Fruit fly (Drosophila melanogaster) whole organism, embryonic: Measurements from ENCODE around the gene Spn28Dc.

Experiments
- Atf-2 ChIP-seq: fragments of 200-800 bp; sonication (Bioruptor generic); optimal IDR thresholded peaks from 2 replicates; lab custom pipeline; 2016; ENCODE audit warnings: missing biosample characterization, missing genetic modification characterization
- CG10209 ChIP-seq: fragments of 200-800 bp; sonication (Bioruptor generic); optimal IDR thresholded peaks from 3 replicates; lab custom pipeline; 2017; ENCODE audit warnings: missing biosample characterization, mild to moderate bottlenecking, missing genetic modification characterization, missing genetic modification reagents
- CG10431 ChIP-seq: fragments of 200-800 bp; sonication (Bioruptor generic); optimal IDR thresholded peaks from 3 replicates; lab custom pipeline; 2018; ENCODE audit warnings: missing biosample characterization, mild to moderate bottlenecking, missing genetic modification characterization
- CG10979 ChIP-seq: fragments of 200-800 bp; sonication (Bioruptor generic); optimal IDR thresholded peaks from 2 replicates; lab custom pipeline; 2018; ENCODE audit warnings: missing biosample characterization, mild to moderate bottlenecking, missing genetic modification characterization, moderate library complexity
- CG12071 ChIP-seq: fragments of 200-800 bp; sonication (Bioruptor generic); optimal IDR thresholded peaks from 3 replicates; lab custom pipeline; 2018; ENCODE audit warnings: missing biosample characterization, mild to moderate bottlenecking, missing genetic modification characterization
- CG12236 ChIP-seq: fragments of 200-800 bp; sonication (Bioruptor generic); optimal IDR thresholded peaks from 2 replicates; lab custom pipeline; 2016; ENCODE audit warnings: missing biosample characterization, missing genetic modification characterization
- CG13123 ChIP-seq: fragments of 200-800 bp; sonication (Bioruptor generic); optimal IDR thresholded peaks from 2 replicates; lab custom pipeline; 2016; ENCODE audit warnings: missing biosample characterization, missing genetic modification characterization
- CG13287 ChIP-seq: fragments of 200-800 bp; sonication (Bioruptor generic); IDR thresholded peaks from 2 replicates; pipeline ENCODE4 v1.3.6; 2022; ENCODE audit warnings: missing biosample characterization, missing genetic modification characterization; ENCODE audit not compliant: partially characterized antibody
- CG14014 ChIP-seq: fragments of 200-800 bp; sonication (Bioruptor generic); IDR thresholded peaks from 2 replicates; pipeline ENCODE4 v1.3.6; 2022; ENCODE audit warnings: missing biosample characterization, missing genetic modification characterization
- CG15514 ChIP-seq: fragments of 200-800 bp; sonication (Bioruptor generic); optimal IDR thresholded peaks from 3 replicates; lab custom pipeline; 2017; ENCODE audit warnings: missing biosample characterization, missing genetic modification characterization, mild to moderate bottlenecking, moderate library complexity, missing genetic modification reagents
- CG16813 ChIP-seq: fragments of 200-800 bp; sonication (Bioruptor generic); IDR thresholded peaks from 3 replicates; pipeline ENCODE4 v1.3.6; 2022; ENCODE audit warnings: missing biosample characterization, missing genetic modification characterization; ENCODE audit not compliant: partially characterized antibody
- CG16815 ChIP-seq: fragments of 200-800 bp; sonication (Bioruptor generic); optimal IDR thresholded peaks from 3 replicates; lab custom pipeline; 2017; ENCODE audit warnings: missing biosample characterization, mild to moderate bottlenecking, missing genetic modification characterization
- CG1792 ChIP-seq: fragments of 200-800 bp; sonication (Bioruptor generic); optimal IDR thresholded peaks from 2 replicates; lab custom pipeline; 2016; ENCODE audit warnings: missing biosample characterization, missing genetic modification characterization
- CG31441 ChIP-seq: fragments of 200-800 bp; sonication (Bioruptor generic); IDR thresholded peaks from 2 replicates; pipeline ENCODE4 v1.3.6; 2022; ENCODE audit warnings: missing biosample characterization, missing genetic modification characterization
- CG3407 ChIP-seq: fragments of 200-800 bp; sonication (Bioruptor generic); optimal IDR thresholded peaks from 2 replicates; lab custom pipeline; 2018; ENCODE audit warnings: missing biosample characterization, mild to moderate bottlenecking, missing genetic modification characterization
- CG3838 ChIP-seq: fragments of 200-800 bp; sonication (Bioruptor generic); optimal IDR thresholded peaks from 3 replicates; lab custom pipeline; 2016; ENCODE audit warnings: missing biosample characterization, missing genetic modification characterization
- CG3847 ChIP-seq: fragments of 200-800 bp; sonication (Bioruptor generic); IDR thresholded peaks from 2 replicates; pipeline ENCODE4 v1.3.6; 2022; ENCODE audit warnings: missing biosample characterization, missing genetic modification characterization
- CG7372 ChIP-seq: fragments of 200-800 bp; sonication (Bioruptor generic); IDR thresholded peaks from 2 replicates; pipeline ENCODE4 v1.3.6; 2022; ENCODE audit warnings: missing biosample characterization, missing genetic modification characterization
- CG7556 ChIP-seq: fragments of 200-800 bp; sonication (Bioruptor generic); optimal IDR thresholded peaks from 2 replicates; lab custom pipeline; 2017; ENCODE audit warnings: missing biosample characterization, mild to moderate bottlenecking, missing genetic modification characterization
- CG7786 ChIP-seq: fragments of 200-800 bp; sonication (Bioruptor generic); optimal IDR thresholded peaks from 2 replicates; lab custom pipeline; 2016; ENCODE audit warnings: missing biosample characterization, missing genetic modification characterization
- CG8290 ChIP-seq, 3 experiments: fragments of 200-800 bp; sonication (Bioruptor generic); optimal IDR thresholded peaks; 2 replicates each; lab custom pipeline; 2016 to 2019; ENCODE audit warnings: missing biosample characterization in 3 of 3, missing genetic modification characterization in 3 of 3, mild to moderate bottlenecking in 2 of 3, moderate library complexity in 1 of 3
- CG8388 ChIP-seq: fragments of 200-800 bp; sonication (Bioruptor generic); optimal IDR thresholded peaks from 2 replicates; lab custom pipeline; 2019; ENCODE audit warnings: missing biosample characterization, mild to moderate bottlenecking, missing genetic modification characterization, moderate library complexity
- CG9876 ChIP-seq: fragments of 200-800 bp; sonication (Bioruptor generic); optimal IDR thresholded peaks from 2 replicates; lab custom pipeline; 2016; ENCODE audit warnings: missing biosample characterization, missing genetic modification characterization
- Dip2 ChIP-seq: fragments of 200-800 bp; sonication (Bioruptor generic); IDR thresholded peaks from 2 replicates; pipeline ENCODE4 v1.3.6; 2022; ENCODE audit warnings: missing biosample characterization, missing genetic modification characterization
- Dll ChIP-seq: fragments of 200-800 bp; sonication (Bioruptor generic); IDR thresholded peaks from 4 replicates; pipeline ENCODE4 v1.3.6; 2022; ENCODE audit warnings: missing biosample characterization, missing genetic modification characterization; ENCODE audit not compliant: partially characterized antibody
- Doc2 ChIP-seq: fragments of 200-800 bp; sonication (Bioruptor generic); IDR thresholded peaks from 2 replicates; pipeline ENCODE4 v1.3.6; 2022; ENCODE audit warnings: missing biosample characterization, missing genetic modification characterization
- Drgx ChIP-seq: fragments of 200-800 bp; sonication (Bioruptor generic); IDR thresholded peaks from 2 replicates; pipeline ENCODE4 v1.3.6; 2022; ENCODE audit warnings: missing biosample characterization, missing genetic modification characterization
- Hr51 ChIP-seq, 2 experiments: fragments of 200-800 bp; sonication (Bioruptor generic); optimal IDR thresholded peaks; 2 replicates in 1 of 2; 3 replicates in 1 of 2; lab custom pipeline; 2016 to 2018; ENCODE audit warnings: missing biosample characterization in 2 of 2, missing genetic modification characterization in 2 of 2, mild to moderate bottlenecking in 1 of 2, moderate library complexity in 1 of 2
- Lhr ChIP-seq: fragments of 200-800 bp; sonication (Bioruptor generic); optimal IDR thresholded peaks from 3 replicates; lab custom pipeline; 2017; ENCODE audit warnings: mild to moderate bottlenecking, missing biosample characterization, missing genetic modification reagents, missing genetic modification characterization
- MESR4 ChIP-seq: fragments of 200-800 bp; sonication (Bioruptor generic); optimal IDR thresholded peaks from 2 replicates; lab custom pipeline; 2018; ENCODE audit warnings: missing biosample characterization, mild to moderate bottlenecking, missing genetic modification characterization, moderate library complexity
- Nf-YB ChIP-seq: fragments of 200-800 bp; sonication (Bioruptor generic); optimal IDR thresholded peaks from 3 replicates; lab custom pipeline; 2019; ENCODE audit warnings: missing biosample characterization, mild to moderate bottlenecking, missing genetic modification characterization, moderate library complexity
- Sox102F ChIP-seq: fragments of 200-800 bp; sonication (Bioruptor generic); optimal IDR thresholded peaks from 2 replicates; lab custom pipeline; 2018; ENCODE audit warnings: missing biosample characterization, mild to moderate bottlenecking, missing genetic modification characterization, moderate library complexity
- Trl ChIP-seq, 3 experiments: fragments of >200 bp in 2 of 3; fragments of 200-800 bp in 1 of 3; sonication (Bioruptor generic) in 1 of 3; optimal IDR thresholded peaks; 2 replicates in 1 of 3; 3 replicates in 2 of 3; lab custom pipeline; 2016 to 2017; ENCODE audit warnings: missing biosample characterization in 1 of 3, missing genetic modification characterization in 1 of 3
- abd-A ChIP-seq: fragments of 200-800 bp; sonication (Bioruptor generic); optimal IDR thresholded peaks from 3 replicates; lab custom pipeline; 2019; ENCODE audit warnings: missing biosample characterization, mild to moderate bottlenecking, missing genetic modification characterization, moderate library complexity
- ap ChIP-seq: fragments of 200-800 bp; sonication (Bioruptor generic); IDR thresholded peaks from 2 replicates; pipeline ENCODE4 v1.3.6; 2022; ENCODE audit warnings: missing biosample characterization, missing genetic modification characterization
- crp ChIP-seq, 2 experiments: fragments of 200-800 bp; sonication (Bioruptor generic); optimal IDR thresholded peaks; 2 replicates in 1 of 2; 3 replicates in 1 of 2; lab custom pipeline; 2017; ENCODE audit warnings: missing biosample characterization in 2 of 2, missing genetic modification characterization in 2 of 2, mild to moderate bottlenecking in 1 of 2, moderate library complexity in 1 of 2
- emc ChIP-seq: fragments of 200-800 bp; sonication (Bioruptor generic); optimal IDR thresholded peaks from 2 replicates; lab custom pipeline; 2016; ENCODE audit warnings: missing biosample characterization, missing genetic modification characterization
- fd3F ChIP-seq: fragments of 200-800 bp; sonication (Bioruptor generic); optimal IDR thresholded peaks from 2 replicates; lab custom pipeline; 2018; ENCODE audit warnings: missing biosample characterization, mild to moderate bottlenecking, missing genetic modification characterization, moderate library complexity
- gsb ChIP-seq: fragments of 200-800 bp; sonication (Bioruptor generic); IDR thresholded peaks from 2 replicates; pipeline ENCODE4 v1.3.6; 2022; ENCODE audit warnings: missing biosample characterization, missing genetic modification characterization
- lbe ChIP-seq: fragments of 200-800 bp; sonication (Bioruptor generic); optimal IDR thresholded peaks from 2 replicates; lab custom pipeline; 2016; ENCODE audit warnings: missing biosample characterization, mild to moderate bottlenecking, missing genetic modification characterization
- phol ChIP-seq: fragments of 200-800 bp; sonication (Bioruptor generic); optimal IDR thresholded peaks from 3 replicates; lab custom pipeline; 2018; ENCODE audit warnings: missing biosample characterization, mild to moderate bottlenecking, missing genetic modification characterization, moderate library complexity
- prd ChIP-seq, 3 experiments: fragments of >200 bp in 2 of 3; fragments of 200-800 bp in 1 of 3; sonication (Bioruptor generic) in 1 of 3; optimal IDR thresholded peaks in 2 of 3; IDR thresholded peaks in 1 of 3; 2 replicates in 2 of 3; 3 replicates in 1 of 3; pipeline versions ENCODE4 v1.3.6 to Lab custom; 2017 to 2022; ENCODE audit warnings: missing biosample characterization in 1 of 3, missing genetic modification characterization in 1 of 3
- schlank ChIP-seq: fragments of 200-800 bp; sonication (Bioruptor generic); optimal IDR thresholded peaks from 2 replicates; lab custom pipeline; 2018; ENCODE audit warnings: missing biosample characterization, mild to moderate bottlenecking, missing genetic modification characterization
- slp2 ChIP-seq: fragments of 200-800 bp; sonication (Bioruptor generic); optimal IDR thresholded peaks from 2 replicates; lab custom pipeline; 2016; ENCODE audit warnings: missing biosample characterization, missing genetic modification characterization
- sna ChIP-seq: fragments of 200-800 bp; sonication (Bioruptor generic); IDR thresholded peaks from 2 replicates; pipeline ENCODE4 v1.3.6; 2022; ENCODE audit warnings: missing biosample characterization, missing genetic modification characterization; ENCODE audit not compliant: partially characterized antibody
- tna ChIP-seq: fragments of 200-800 bp; sonication (Bioruptor generic); IDR thresholded peaks from 2 replicates; pipeline ENCODE4 v1.3.6; 2022; ENCODE audit warnings: missing biosample characterization, missing genetic modification characterization; ENCODE audit not compliant: partially characterized antibody
- wdn ChIP-seq: fragments of 200-800 bp; sonication (Bioruptor generic); IDR thresholded peaks from 2 replicates; pipeline ENCODE4 v1.3.6; 2022; ENCODE audit warnings: missing biosample characterization, missing genetic modification characterization
- zfh2 ChIP-seq: fragments of 200-800 bp; sonication (Bioruptor generic); optimal IDR thresholded peaks from 2 replicates; lab custom pipeline; 2016; ENCODE audit warnings: missing biosample characterization, missing genetic modification characterization

Gene Spn28Dc

dm6 chr2L:8000578-8001040 is 6.4 kb downstream of the Spn28Dc start (continued):
- peak; percentile 3 for TF ChIP-seq CG10209 (GFP tag; lab: Kevin White, UChicago)
- TF ChIP-seq Nf-YB: no peak
- no peak for TF ChIP-seq slp2
- no peak for TF ChIP-seq Trl (optimal IDR thresholded peaks at IDR 0.05; lab: Kevin White, UChicago)
- TF ChIP-seq Trl (GFP tag; optimal IDR thresholded peaks at IDR 0.05; lab: Kevin White, UChicago): no peak
- TF ChIP-seq CG16815: peak; percentile 53
- no peak for TF ChIP-seq CG1792
- peak; percentile 20 for TF ChIP-seq CG7786 (GFP tag; lab: Kevin White, UChicago)
- no peak for TF ChIP-seq CG12236 (GFP tag; lab: Kevin White, UChicago)
- TF ChIP-seq schlank (tag; lab: Kevin White, UChicago): peak; percentile 40
- TF ChIP-seq Dll (GFP tag; lab: Robert Waterston, UW): no peak
- peak; percentile 47 for TF ChIP-seq CG7556 (GFP tag; lab: Kevin White, UChicago)
- 0 out of 2 replicates have a peak, but pooled peaks have one; percentile 46 for TF ChIP-seq wdn (GFP tag; lab: Robert Waterston, UW)
- TF ChIP-seq Atf-2: peak; percentile 25
- TF ChIP-seq Dip2 (GFP tag; lab: Robert Waterston, UW): no peak
- peak; percentile 91 for TF ChIP-seq Drgx (GFP tag; lab: Robert Waterston, UW)
- TF ChIP-seq lbe: peak; percentile 82
- TF ChIP-seq gsb (GFP tag; lab: Robert Waterston, UW): no peak
- no peak for TF ChIP-seq CG10979 (tag; lab: Kevin White, UChicago)
- TF ChIP-seq zfh2 (GFP tag; lab: Kevin White, UChicago): peak; percentile 75
- TF ChIP-seq CG7372: no peak
- TF ChIP-seq CG16813 (GFP tag; lab: Robert Waterston, UW): 0 out of 3 replicates have a peak, but pooled peaks have one; percentile 13
- TF ChIP-seq Sox102F (GFP tag; lab: Kevin White, UChicago): no peak
- TF ChIP-seq ap: no peak
- no peak for TF ChIP-seq crp (GFP tag; optimal IDR thresholded peaks at IDR 0.05; lab: Kevin White, UChicago)
- no peak for TF ChIP-seq MESR4
- no peak for TF ChIP-seq CG10431 (GFP tag; lab: Kevin White, UChicago)
- TF ChIP-seq CG13123 (GFP tag; lab: Kevin White, UChicago): no peak
- TF ChIP-seq Hr51 (GFP tag; optimal IDR thresholded peaks at IDR 0.05; lab: Kevin White, UChicago): peak; percentile 3 to 11
- no peak for TF ChIP-seq CG8290 (GFP tag; optimal IDR thresholded peaks at IDR 0.05; lab: Kevin White, UChicago)
- peak in 1 of 2 experiments; percentile 71 for TF ChIP-seq CG8290 (tag; optimal IDR thresholded peaks at IDR 0.05; lab: Kevin White, UChicago)
- no peak for TF ChIP-seq phol (tag; lab: Kevin White, UChicago)
- no peak for TF ChIP-seq CG12071 (GFP tag; lab: Kevin White, UChicago)
- no peak for TF ChIP-seq CG9876
- TF ChIP-seq CG8388 (GFP tag; lab: Kevin White, UChicago): no peak
- TF ChIP-seq Lhr: no peak
- no peak for TF ChIP-seq CG3407
- peak; percentile 47 for TF ChIP-seq CG3847 (GFP tag; lab: Robert Waterston, UW)
- no peak for TF ChIP-seq CG31441 (GFP tag; lab: Robert Waterston, UW)
- no peak for TF ChIP-seq tna
- TF ChIP-seq Doc2 (GFP tag; lab: Robert Waterston, UW): no peak
- TF ChIP-seq prd (optimal IDR thresholded peaks at IDR 0.05; lab: Kevin White, UChicago): no peak
- TF ChIP-seq prd (GFP tag; IDR thresholded peaks at IDR 0.05; lab: Robert Waterston, UW): 0 out of 3 replicates have a peak, but pooled peaks have one; percentile 3
- no peak for TF ChIP-seq CG13287 (GFP tag; lab: Robert Waterston, UW)
- TF ChIP-seq abd-A: no peak
- TF ChIP-seq emc (GFP tag; lab: Kevin White, UChicago): peak; percentile 19
- no peak for TF ChIP-seq CG3838
- TF ChIP-seq CG14014 (GFP tag; lab: Robert Waterston, UW): no peak; the same call in 1 of the 2 replicates
- peak; percentile 46 for TF ChIP-seq CG15514 (GFP tag; lab: Kevin White, UChicago)
- no peak for TF ChIP-seq fd3F (GFP tag; lab: Kevin White, UChicago)
- TF ChIP-seq sna (GFP tag; lab: Robert Waterston, UW): no peak
